Worm (Caenorhabditis elegans): ENCODE data around the gene Y102E9.3.

Gene Y102E9.3

DNA sequence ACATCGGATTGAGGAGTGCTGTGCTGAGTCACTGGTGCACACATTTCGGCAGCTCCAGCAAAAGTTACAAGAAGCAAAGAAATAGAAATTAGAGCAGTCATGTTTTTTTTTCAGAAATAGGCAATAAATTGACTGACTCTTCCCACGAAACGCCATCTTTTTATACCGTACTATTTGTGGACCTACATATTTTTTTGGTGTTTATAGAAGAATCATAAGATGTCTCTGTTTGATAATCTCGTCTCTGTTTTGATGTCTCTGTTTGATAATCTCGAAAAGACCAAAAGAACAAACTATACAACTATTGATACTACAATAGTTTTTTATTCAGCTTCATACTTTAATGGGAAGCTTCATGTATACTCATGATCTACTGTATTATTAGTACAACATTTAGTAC is at the start of gene Y102E9.3:
Y102E9.3 (minus strand) TSS at position 101 of the 400 bp plus-strand sequence.
- TF ChIP-seq mxl-3 (GFP tag; optimal IDR thresholded peaks at IDR 0.05) = no peak
- TF ChIP-seq dmd-6 (GFP tag; IDR thresholded peaks at IDR 0.05) = no peak
- no peak for TF ChIP-seq R02D3.7 (tag; optimal IDR thresholded peaks at IDR 0.05)
- no peak for TF ChIP-seq nhr-111 (GFP tag; optimal IDR thresholded peaks at IDR 0.05)

DNA sequence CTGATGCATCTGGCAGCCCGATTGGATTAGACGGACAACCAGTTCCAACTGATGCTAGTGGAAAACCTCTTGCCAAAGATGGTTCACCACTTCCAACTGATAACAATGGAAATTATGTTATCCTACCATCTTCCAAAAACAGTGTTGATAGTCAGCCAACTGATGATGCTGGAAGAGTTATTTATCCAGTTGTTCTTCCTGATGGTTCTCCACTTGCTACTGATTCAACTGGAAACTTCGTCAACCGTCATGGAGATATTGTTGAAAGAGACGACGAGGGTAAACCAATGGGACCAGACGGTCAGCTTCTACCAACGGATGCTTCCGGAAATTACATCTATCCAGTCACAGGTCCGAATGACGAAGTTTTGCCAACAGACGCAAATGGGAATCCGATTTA is 22.4 kb upstream of the Y102E9.3 start:
- TF ChIP-seq lin-13 (GFP tag; optimal IDR thresholded peaks at IDR 0.05) (no peak), unc-62 (GFP tag; optimal IDR thresholded peaks at IDR 0.05 in 1 of 2) (peak in 1 of 2 experiments; percentile 96), unc-62 (tag; optimal IDR thresholded peaks at IDR 0.05) (no peak)

DNA sequence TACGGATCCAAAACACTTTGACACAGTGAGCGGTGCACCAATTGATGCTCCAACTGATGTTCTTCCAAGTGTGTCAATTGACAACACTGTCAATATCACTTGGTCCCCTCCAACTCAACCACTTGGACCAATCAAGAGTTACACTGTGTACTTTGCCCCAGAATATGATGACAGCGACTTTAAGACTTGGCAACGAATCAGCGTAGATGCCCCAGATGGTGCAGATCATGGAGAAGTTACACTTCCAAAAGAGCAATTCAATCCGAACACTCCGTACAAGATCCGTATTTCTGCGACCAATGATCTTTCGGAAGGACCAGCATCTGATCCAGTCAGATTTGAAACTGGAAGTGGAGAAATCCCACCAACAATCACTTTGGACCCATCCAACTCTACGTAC is 18.3 kb upstream of the Y102E9.3 start:
- no peak for TF ChIP-seq ceh-20 (GFP tag; IDR thresholded peaks at IDR 0.05)
- no peak for TF ChIP-seq T26A8.4 (GFP tag; IDR thresholded peaks at IDR 0.05)
- no peak for TF ChIP-seq aly-2 (tag; optimal IDR thresholded peaks at IDR 0.05)
- peak in 1 of 2 experiments; percentile 92 for TF ChIP-seq unc-62 (GFP tag; optimal IDR thresholded peaks at IDR 0.05 in 1 of 2)
- TF ChIP-seq unc-62 (tag; optimal IDR thresholded peaks at IDR 0.05) = no peak

DNA sequence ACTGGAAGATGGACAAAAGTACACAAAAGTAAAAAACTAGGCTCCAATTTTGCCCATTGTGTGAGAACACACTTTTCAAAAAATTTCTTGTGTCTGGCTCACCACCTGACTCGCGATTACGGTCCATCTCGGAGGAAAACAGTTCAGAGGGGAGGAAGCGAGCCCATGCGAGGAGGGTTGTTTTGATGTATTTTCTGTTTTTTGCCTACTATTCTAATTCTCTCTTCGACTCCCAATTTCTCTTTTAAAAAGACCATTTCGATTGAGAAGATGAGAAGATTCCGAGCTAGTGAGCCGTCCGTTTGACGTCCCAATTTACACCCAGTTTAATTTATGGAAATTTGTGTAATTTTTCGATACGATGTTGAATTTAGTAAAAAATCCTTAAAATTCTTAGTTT is 12.3 kb upstream of the Y102E9.3 start:
- TF ChIP-seq aha-1 (tag) (peak; percentile 93), zip-11 (GFP tag; IDR thresholded peaks at IDR 0.05) (no peak)

DNA sequence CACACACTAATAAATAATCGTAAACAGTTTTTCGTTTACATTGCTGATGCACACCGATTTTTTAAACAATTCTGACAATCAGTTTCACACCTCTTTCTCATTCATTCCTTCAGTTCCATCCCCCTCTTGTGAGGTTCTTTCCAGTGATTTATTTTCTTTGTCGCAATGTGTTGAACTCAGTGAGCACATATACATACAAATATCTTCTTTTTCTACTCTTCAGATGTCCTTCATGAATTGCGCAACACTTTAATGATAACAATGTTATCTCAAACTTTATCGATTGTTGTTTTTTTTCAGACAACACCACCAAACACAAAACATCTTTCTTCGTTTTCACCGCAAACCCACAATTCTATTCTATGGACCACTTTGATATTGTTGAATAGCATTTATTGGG is 11.7 kb upstream of the Y102E9.3 start, which contains the start of gene dig-1:
dig-1 (plus strand) TSS at position 301 of the 400 bp plus-strand sequence.
- no peak for TF ChIP-seq nhr-102 (tag; optimal IDR thresholded peaks at IDR 0.05)
- TF ChIP-seq T20F7.1 (GFP tag; optimal IDR thresholded peaks at IDR 0.05) = no peak
- TF ChIP-seq sdz-12 (GFP tag; optimal IDR thresholded peaks at IDR 0.05) = no peak
- no peak for TF ChIP-seq lin-15B (tag; optimal IDR thresholded peaks at IDR 0.05)
- TF ChIP-seq ceh-82 (tag; optimal IDR thresholded peaks at IDR 0.05) = no peak

DNA sequence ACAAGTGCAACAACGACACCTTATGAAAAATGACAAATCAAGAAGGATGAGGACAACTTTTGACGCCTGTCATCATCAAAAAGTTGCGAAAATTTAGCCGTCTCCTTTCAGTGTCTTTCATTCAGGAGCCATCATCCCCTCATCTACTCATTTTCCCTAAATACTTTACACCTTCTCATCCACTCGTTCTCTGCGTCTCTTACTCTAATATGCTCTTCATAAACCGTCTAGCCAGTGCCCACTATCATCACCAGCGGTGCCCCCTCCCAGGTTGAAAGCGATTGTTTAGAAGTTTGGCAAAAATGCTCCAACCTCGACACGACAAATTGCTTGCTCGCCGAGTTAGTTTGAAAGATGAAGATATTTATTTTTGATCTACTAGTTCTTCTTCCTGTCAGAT is 8.3 kb upstream of the Y102E9.3 start:
- no peak for TF ChIP-seq ama-1 (optimal IDR thresholded peaks at IDR 0.05)
- peak in 1 of 2 experiments; percentile 98 for TF ChIP-seq unc-62 (GFP tag; optimal IDR thresholded peaks at IDR 0.05 in 1 of 2)
- TF ChIP-seq unc-62 (tag; optimal IDR thresholded peaks at IDR 0.05) = no peak
- peak in 1 of 2 experiments; percentile 90 for TF ChIP-seq daf-16 (GFP tag; optimal IDR thresholded peaks at IDR 0.05)
- no peak for TF ChIP-seq daf-16 (tag; optimal IDR thresholded peaks at IDR 0.05)

DNA sequence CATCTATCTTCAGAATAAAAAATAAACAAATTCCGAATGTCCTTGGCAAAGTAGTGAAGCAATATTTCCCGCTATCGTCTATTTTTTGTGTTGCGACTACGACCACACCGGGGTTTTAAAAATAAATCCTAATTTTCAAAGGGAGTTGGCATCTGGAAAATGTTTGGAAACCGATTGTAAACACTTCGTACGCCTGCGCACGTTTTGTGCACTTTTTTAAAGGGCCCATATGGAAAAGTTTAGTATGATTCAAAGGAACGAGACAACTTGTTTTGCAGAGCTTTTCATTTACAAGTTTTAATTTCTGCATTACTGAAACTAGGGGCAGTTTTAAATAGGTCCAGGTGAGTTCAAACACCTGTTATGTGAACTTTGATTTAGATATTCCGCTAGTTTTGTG is 5.8 kb upstream of the Y102E9.3 start:
- TF ChIP-seq nhr-237 (tag; optimal IDR thresholded peaks at IDR 0.05) (no peak), zag-1 (tag; optimal IDR thresholded peaks at IDR 0.05) (no peak), nhr-42 (GFP tag; IDR thresholded peaks at IDR 0.05) (no peak), aly-2 (tag; optimal IDR thresholded peaks at IDR 0.05) (no peak), dmd-8 (GFP tag; IDR thresholded peaks at IDR 0.05) (no peak), daf-12 (tag; optimal IDR thresholded peaks at IDR 0.05) (no peak), spr-3 (GFP tag; optimal IDR thresholded peaks at IDR 0.05) (no peak)

DNA sequence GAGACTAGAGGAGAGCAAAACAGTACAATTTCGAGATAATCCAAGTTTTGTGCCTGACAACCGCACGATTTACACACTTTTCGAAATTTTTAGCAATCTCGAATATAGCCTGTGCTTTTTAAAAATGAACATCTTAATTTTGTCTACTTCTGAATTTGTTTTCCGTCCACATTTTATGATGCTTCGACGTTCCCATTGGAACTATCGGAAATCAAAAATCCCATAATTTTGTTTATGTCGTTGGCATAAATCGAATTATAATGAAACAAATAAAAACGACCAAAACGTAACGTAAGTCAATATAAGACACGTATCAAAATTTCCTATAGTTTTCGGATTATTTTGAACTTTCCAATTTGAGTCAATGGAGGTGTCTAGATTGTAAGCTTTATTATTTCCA is 2.7 kb upstream of the Y102E9.3 start, which contains the start of gene K07E12.2:
K07E12.2 (plus strand) TSS at position 301 of the 400 bp plus-strand sequence.
- no peak for TF ChIP-seq egl-27 (tag; optimal IDR thresholded peaks at IDR 0.05)
- no peak for TF ChIP-seq pha-4 (GFP tag; IDR thresholded peaks at IDR 0.05)
- no peak for TF ChIP-seq pha-4 (tag; optimal IDR thresholded peaks at IDR 0.05)
- no peak for TF ChIP-seq duxl-1 (tag; optimal IDR thresholded peaks at IDR 0.05; ENCODE audit: poor library complexity)
- no peak for TF ChIP-seq lin-29 (GFP tag; IDR thresholded peaks at IDR 0.05)
- no peak for TF ChIP-seq rbr-2 (tag; optimal IDR thresholded peaks at IDR 0.05)
- TF ChIP-seq nhr-48 (tag; optimal IDR thresholded peaks at IDR 0.05) = no peak
- TF ChIP-seq lin-38 (GFP tag; IDR thresholded peaks at IDR 0.05) = no peak
- TF ChIP-seq zag-1 (tag; optimal IDR thresholded peaks at IDR 0.05) = no peak
- TF ChIP-seq gei-8 (GFP tag; optimal IDR thresholded peaks at IDR 0.05) = no peak
- no peak for TF ChIP-seq egl-43 (GFP tag; IDR thresholded peaks at IDR 0.05)
- no peak for TF ChIP-seq hif-1 (tag; optimal IDR thresholded peaks at IDR 0.05)
